Worm (Caenorhabditis elegans): Measurements from ENCODE around the gene clp-1.

clp-1 gene

DNA sequence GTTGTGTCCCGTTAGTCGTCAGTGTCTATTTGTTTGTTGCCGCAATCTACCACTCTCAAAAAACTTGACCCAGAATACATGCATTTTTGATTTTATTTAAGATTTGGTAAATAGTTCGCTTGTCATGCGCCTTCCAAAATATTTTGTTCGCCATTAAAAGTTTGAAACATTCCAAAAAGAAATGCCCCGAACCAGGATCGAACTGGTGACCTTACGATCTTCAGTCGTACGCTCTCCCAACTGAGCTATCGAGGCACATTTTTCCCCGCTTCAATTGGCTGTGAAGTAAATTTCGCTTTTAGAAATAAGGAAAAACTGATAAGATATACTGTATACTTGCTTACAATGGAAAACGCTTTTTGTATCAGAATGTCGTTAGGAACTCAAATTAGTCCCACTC is 1.5 kb upstream of the clp-1 start (continued):
- TF ChIP-seq snpc-4 (GFP tag; optimal IDR thresholded peaks at IDR 0.05) (no peak), snpc-4 (tag; optimal IDR thresholded peaks at IDR 0.05) (no peak), lsl-1 (GFP tag; optimal IDR thresholded peaks at IDR 0.05) (peak; percentile 7), B0261.1 (tag; optimal IDR thresholded peaks at IDR 0.05) (peak; percentile 64), nhr-80 (tag; optimal IDR thresholded peaks at IDR 0.05) (peak; percentile 10)

DNA sequence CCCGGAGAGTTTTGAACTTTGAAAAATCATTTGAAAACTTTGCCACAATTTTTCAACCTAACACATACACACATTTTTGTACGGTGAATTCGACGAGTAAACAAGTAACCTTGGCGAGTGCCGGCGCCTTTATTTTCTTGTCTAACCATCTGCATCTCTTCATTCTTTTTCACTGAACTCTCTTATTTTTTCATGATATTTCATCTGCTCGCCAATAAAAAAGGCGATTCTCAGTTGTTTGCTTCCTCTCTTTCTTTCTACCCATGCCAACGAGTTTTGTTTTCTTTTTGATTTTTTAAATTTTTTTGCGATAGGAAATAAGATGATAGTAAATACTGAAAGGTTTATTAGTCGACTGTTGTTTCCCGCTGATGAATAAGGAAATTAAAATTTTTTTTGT is 1.0 kb upstream of the clp-1 start:
- TF ChIP-seq F22D6.2 (tag; optimal IDR thresholded peaks at IDR 0.05) (no peak), xnd-1 (tag; optimal IDR thresholded peaks at IDR 0.05) (no peak), ceh-91 (GFP tag; IDR thresholded peaks at IDR 0.05) (no peak), ZK185.1 (tag; optimal IDR thresholded peaks at IDR 0.05; ENCODE audit: poor library complexity, severe bottlenecking) (peak; percentile 33), pha-4 (tag; optimal IDR thresholded peaks at IDR 0.05) (peak; percentile 14), ekl-4 (GFP tag; IDR thresholded peaks at IDR 0.05) (no peak), ceh-100 (GFP tag; IDR thresholded peaks at IDR 0.05) (no peak), hmg-1.2 (GFP tag; IDR thresholded peaks at IDR 0.05) (peak; percentile 93), B0261.1 (tag; optimal IDR thresholded peaks at IDR 0.05) (peak; percentile 41), unc-130 (GFP tag; optimal IDR thresholded peaks at IDR 0.05) (no peak), rpc-1 (optimal IDR thresholded peaks at IDR 0.05) (no peak), rpc-1 (tag; optimal IDR thresholded peaks at IDR 0.05) (no peak), lin-26 (GFP tag; IDR thresholded peaks at IDR 0.05) (no peak), F23B12.7 (tag; optimal IDR thresholded peaks at IDR 0.05; ENCODE audit: insufficient read depth) (no peak), lin-40 (tag; optimal IDR thresholded peaks at IDR 0.05) (peak; percentile 15), T07F8.4 (tag; optimal IDR thresholded peaks at IDR 0.05) (no peak), attf-5 (GFP tag; optimal IDR thresholded peaks at IDR 0.05) (peak; percentile 59), let-607 (tag; optimal IDR thresholded peaks at IDR 0.05) (no peak), pbrm-1 (GFP tag; IDR thresholded peaks at IDR 0.05) (peak; percentile 38), nhr-80 (tag; optimal IDR thresholded peaks at IDR 0.05) (peak; percentile 38)

ce11 chrIII:7981233-7981632 is 1.5 kb downstream of the clp-1 start:
- no peak for TF ChIP-seq attf-5 (GFP tag; optimal IDR thresholded peaks at IDR 0.05)
- TF ChIP-seq madf-6 (GFP tag; IDR thresholded peaks at IDR 0.05) = peak; percentile 31; the same call in 1 of the 2 replicates
- TF ChIP-seq zfh-2 (GFP tag; conservative IDR thresholded peaks at IDR 0.05) = peak; percentile 65

ce11 chrIII:7981938-7982337 is 2.2 kb downstream of the clp-1 start:
- TF ChIP-seq ztf-6 (GFP tag; IDR thresholded peaks at IDR 0.05) (0 out of 2 replicates have a peak, but pooled peaks have one; percentile 16), zfh-2 (GFP tag; conservative IDR thresholded peaks at IDR 0.05) (peak; percentile 65), egrh-3 (GFP tag; IDR thresholded peaks at IDR 0.05) (peak; percentile 8; the same call in 1 of the 2 replicates), ceh-58 (GFP tag; IDR thresholded peaks at IDR 0.05) (no peak)

- TF ChIP-seq xnd-1 (tag; optimal IDR thresholded peaks at IDR 0.05) (peak; percentile 27), ceh-91 (GFP tag; IDR thresholded peaks at IDR 0.05) (no peak), madf-6 (GFP tag; IDR thresholded peaks at IDR 0.05) (peak; percentile 65; the same call in 1 of the 2 replicates), F57C9.4 (tag; optimal IDR thresholded peaks at IDR 0.05) (no peak), lir-1 (GFP tag; conservative IDR thresholded peaks at IDR 0.05) (no peak), F55B11.4 (tag; optimal IDR thresholded peaks at IDR 0.05; ENCODE audit: borderline replicate concordance, insufficient read depth) (no peak), pha-4 (tag; optimal IDR thresholded peaks at IDR 0.05) (no peak), B0019.2 (GFP tag; conservative IDR thresholded peaks at IDR 0.05) (peak; percentile 19; the same call in 1 of the 2 replicates), F33H1.4 (GFP tag; IDR thresholded peaks at IDR 0.05) (peak; percentile 73), lsl-1 (GFP tag; optimal IDR thresholded peaks at IDR 0.05) (peak; percentile 81), nfya-1 (tag; optimal IDR thresholded peaks at IDR 0.05; ENCODE audit: borderline replicate concordance, insufficient read depth) (no peak), lag-1 (GFP tag; IDR thresholded peaks at IDR 0.05) (no peak), F37B4.10 (GFP tag; IDR thresholded peaks at IDR 0.05) (no peak), cebp-2 (GFP tag; IDR thresholded peaks at IDR 0.05) (no peak), ceh-40 (GFP tag; IDR thresholded peaks at IDR 0.05) (no peak), nhr-90 (tag; optimal IDR thresholded peaks at IDR 0.05) (no peak), snpc-3.4 (tag; optimal IDR thresholded peaks at IDR 0.05) (peak; percentile 28), Y67H2A.10 (GFP tag; conservative IDR thresholded peaks at IDR 0.05) (no peak)
These were observed 6.9 kb downstream of the clp-1 start, which contains the start of gene hrpk-2 for ce11 chrIII:7986585-7987171. TSS of gene hrpk-2 (plus strand) at chrIII:7987121.
